Worm (Caenorhabditis elegans) whole organism, midembryonic: ENCODE data around the gene sre-44.
"Not testable (repeated sequence)": the region's sequence is repeated elsewhere in the genome, so short reads cannot be mapped to it uniquely, and the experiment has no call there.

Source experiments
- T22C8.4 ChIP-seq: fragments of 200-800 bp; sonication (Bioruptor generic); IDR thresholded peaks from 2 replicates; pipeline ENCODE4 v1.3.6; 2022; ENCODE audit warnings: missing genetic modification characterization, missing compliant biosample characterization
- cog-1 ChIP-seq: sonication (generic microtip); optimal IDR thresholded peaks from 2 replicates; lab custom pipeline; 2016; ENCODE audit warnings: missing genetic modification characterization, missing compliant biosample characterization
- flt-1 ChIP-seq: fragments of 200-800 bp; sonication (Bioruptor generic); IDR thresholded peaks from 2 replicates; pipeline ENCODE4 v1.3.6; 2022; ENCODE audit warnings: missing genetic modification characterization, missing compliant biosample characterization
- klf-2 ChIP-seq: fragments of 200-800 bp; sonication (Bioruptor generic); conservative IDR thresholded peaks from 2 replicates; pipeline ENCODE4 v1.3.6; 2022; ENCODE audit warnings: missing genetic modification reagents, missing genetic modification characterization, missing compliant biosample characterization
- med-1 ChIP-seq: sonication (generic microtip); optimal IDR thresholded peaks from 2 replicates; lab custom pipeline; 2017; ENCODE audit warnings: missing genetic modification characterization, mild to moderate bottlenecking, missing compliant biosample characterization, antibody characterized with exemption, missing genetic modification reagents; ENCODE audit not compliant: insufficient read depth
- ref-1 ChIP-seq: fragments of 200-800 bp; sonication (Bioruptor generic); conservative IDR thresholded peaks from 2 replicates; pipeline ENCODE4 v1.3.6; 2022; ENCODE audit warnings: missing genetic modification reagents, missing genetic modification characterization, missing compliant biosample characterization
- tab-1 ChIP-seq: fragments of 200-800 bp; sonication (Bioruptor generic); IDR thresholded peaks from 2 replicates; pipeline ENCODE4 v1.3.6; 2022; ENCODE audit warnings: missing genetic modification characterization, missing compliant biosample characterization
- ztf-23 ChIP-seq: fragments of 200-800 bp; sonication (Bioruptor generic); IDR thresholded peaks from 2 replicates; pipeline ENCODE4 v1.3.6; 2022; ENCODE audit warnings: missing genetic modification reagents, missing genetic modification characterization, missing compliant biosample characterization
- ztf-29 ChIP-seq: fragments of 200-800 bp; sonication (Bioruptor generic); IDR thresholded peaks from 2 replicates; pipeline ENCODE4 v1.3.6; 2022; ENCODE audit warnings: missing genetic modification reagents, missing genetic modification characterization, missing compliant biosample characterization

The sre-44 gene

ce11 chrII:13997989-13998388 is 48.6 kb downstream of the sre-44 start:
- no peak for TF ChIP-seq T22C8.4 (GFP tag; lab: Robert Waterston, UW)
- no peak for TF ChIP-seq klf-2 (GFP tag; lab: Robert Waterston, UW)
- TF ChIP-seq flt-1 (GFP tag; lab: Robert Waterston, UW), result no peak
- no peak for TF ChIP-seq cog-1
- TF ChIP-seq med-1 (GFP tag; lab: Kevin White, UChicago), result no peak
- TF ChIP-seq ref-1 (GFP tag; lab: Robert Waterston, UW), result no peak
- no peak for TF ChIP-seq tab-1 (GFP tag; lab: Robert Waterston, UW)
- no peak for TF ChIP-seq ztf-23
- TF ChIP-seq ztf-29 (GFP tag; lab: Robert Waterston, UW), result no peak

DNA sequence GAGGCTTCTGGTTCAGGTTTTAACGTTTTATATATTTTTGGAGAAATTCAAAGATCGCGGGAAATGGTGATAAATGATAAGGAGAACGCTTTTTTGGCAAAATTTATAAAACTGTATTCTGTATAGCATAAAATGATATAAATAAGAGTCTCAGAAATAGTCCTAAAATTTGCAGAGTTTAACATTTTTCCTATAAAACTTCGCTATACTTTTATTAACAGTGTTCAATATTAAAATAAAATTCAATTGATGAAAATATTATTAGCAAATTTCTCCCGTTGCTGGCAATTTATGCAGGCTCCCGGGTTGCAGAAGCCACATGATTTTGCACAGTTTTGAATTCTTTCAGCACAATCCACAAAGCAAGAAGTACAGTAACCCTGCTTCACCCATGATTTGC is 49.6 kb downstream of the sre-44 start, which contains the start of gene F01D5.2:
TSS of gene F01D5.2 (minus strand) at position 101 of the 400 bp plus-strand sequence.
- TF ChIP-seq ztf-23 (no peak), med-1 (GFP tag; lab: Kevin White, UChicago) (no peak), ztf-29 (GFP tag; lab: Robert Waterston, UW) (no peak), cog-1 (no peak), klf-2 (GFP tag; lab: Robert Waterston, UW) (no peak), T22C8.4 (GFP tag; lab: Robert Waterston, UW) (no peak), flt-1 (GFP tag; lab: Robert Waterston, UW) (no peak), ref-1 (GFP tag; lab: Robert Waterston, UW) (no peak), tab-1 (GFP tag; lab: Robert Waterston, UW) (no peak)

- not testable (repeated sequence) for TF ChIP-seq flt-1, klf-2, T22C8.4 (GFP tag; lab: Robert Waterston, UW)
Observed at ce11 chrII:14000044-14000443, 50.7 kb downstream of the sre-44 start, which contains the start of gene F01D5.3. Gene F01D5.3 (minus strand): TSS chrII:14000144.
